Worm (Caenorhabditis elegans): ENCODE data around the gene B0563.5.

B0563.5 gene

ce11 chrX:9195375-9196098 lies 49.6 kb downstream of the B0563.5 start:
- TF ChIP-seq ceh-2 (tag; optimal IDR thresholded peaks at IDR 0.05) (no peak), gmeb-2 (tag; optimal IDR thresholded peaks at IDR 0.05) (no peak), pat-9 (tag; optimal IDR thresholded peaks at IDR 0.05) (no peak), elt-2 (tag; optimal IDR thresholded peaks at IDR 0.05) (no peak), ahr-1 (tag; optimal IDR thresholded peaks at IDR 0.05) (no peak), pag-3 (tag; optimal IDR thresholded peaks at IDR 0.05; ENCODE audit: borderline replicate concordance) (no peak), mec-3 (tag; optimal IDR thresholded peaks at IDR 0.05; ENCODE audit: borderline replicate concordance) (no peak), ztf-16 (tag; optimal IDR thresholded peaks at IDR 0.05) (no peak), dve-1 (tag; optimal IDR thresholded peaks at IDR 0.05) (no peak), tbx-7 (tag; optimal IDR thresholded peaks at IDR 0.05) (no peak), lin-11 (tag; optimal IDR thresholded peaks at IDR 0.05) (no peak), ref-2 (tag; optimal IDR thresholded peaks at IDR 0.05) (no peak), hlh-30 (tag; optimal IDR thresholded peaks at IDR 0.05; ENCODE audit: insufficient read depth) (no peak), Y22D7AL.16 (tag; optimal IDR thresholded peaks at IDR 0.05) (no peak), ceh-45 (GFP tag; IDR thresholded peaks at IDR 0.05) (no peak), pqm-1 (tag; optimal IDR thresholded peaks at IDR 0.05) (no peak), odd-2 (tag; optimal IDR thresholded peaks at IDR 0.05) (no peak), pros-1 (tag; optimal IDR thresholded peaks at IDR 0.05) (no peak)
